Fruit fly (Drosophila melanogaster) whole organism, embryonic: ENCODE results near the gene CG5235.
A peak's percentile ranks its signal among the peaks of the same experiment; 100 is the strongest.

Source experiments
- Atf3 ChIP-seq: fragments of 200-800 bp; sonication (Bioruptor generic); optimal IDR thresholded peaks from 3 replicates; lab custom pipeline; 2016; ENCODE audit warnings: missing biosample characterization, missing genetic modification characterization
- B-H2 ChIP-seq: fragments of 200-800 bp; sonication (Bioruptor generic); optimal IDR thresholded peaks from 2 replicates; lab custom pipeline; 2018; ENCODE audit warnings: missing biosample characterization, mild to moderate bottlenecking, missing genetic modification characterization
- CG10462 ChIP-seq: fragments of 200-800 bp; sonication (Bioruptor generic); optimal IDR thresholded peaks from 2 replicates; lab custom pipeline; 2016; ENCODE audit warnings: missing biosample characterization, missing genetic modification characterization
- CG10654 ChIP-seq: fragments of 200-800 bp; sonication (Bioruptor generic); optimal IDR thresholded peaks from 2 replicates; lab custom pipeline; 2016; ENCODE audit warnings: missing biosample characterization, missing genetic modification characterization
- CG11560 ChIP-seq: fragments of 200-800 bp; sonication (Bioruptor generic); IDR thresholded peaks from 3 replicates; pipeline ENCODE4 v1.3.6; 2022; ENCODE audit warnings: missing biosample characterization, missing genetic modification characterization
- CG12155 ChIP-seq: fragments of 200-800 bp; sonication (Bioruptor generic); optimal IDR thresholded peaks from 3 replicates; lab custom pipeline; 2016; ENCODE audit warnings: missing biosample characterization, missing genetic modification characterization
- CG1603 ChIP-seq: fragments of 200-800 bp; sonication (Bioruptor generic); optimal IDR thresholded peaks from 2 replicates; lab custom pipeline; 2019; ENCODE audit warnings: missing biosample characterization, mild to moderate bottlenecking, missing genetic modification characterization, moderate library complexity
- CG17385 ChIP-seq: fragments of 200-800 bp; sonication (Bioruptor generic); optimal IDR thresholded peaks from 3 replicates; lab custom pipeline; 2018; ENCODE audit warnings: missing biosample characterization, mild to moderate bottlenecking, missing genetic modification characterization
- CG17612 ChIP-seq: fragments of 200-800 bp; sonication (Bioruptor generic); IDR thresholded peaks from 2 replicates; pipeline ENCODE4 v1.3.6; 2022; ENCODE audit warnings: missing biosample characterization, missing genetic modification characterization
- CG18011 ChIP-seq: fragments of 200-800 bp; sonication (Bioruptor generic); optimal IDR thresholded peaks from 2 replicates; lab custom pipeline; 2017; ENCODE audit warnings: missing biosample characterization, missing genetic modification characterization, mild to moderate bottlenecking, moderate library complexity, missing genotype
- CG31365 ChIP-seq: fragments of 200-800 bp; sonication (Bioruptor generic); optimal IDR thresholded peaks from 2 replicates; lab custom pipeline; 2018; ENCODE audit warnings: missing biosample characterization, mild to moderate bottlenecking, missing genetic modification characterization
- CG34224 ChIP-seq: fragments of 200-800 bp; sonication (Bioruptor generic); IDR thresholded peaks from 3 replicates; pipeline ENCODE4 v1.3.6; 2022; ENCODE audit warnings: missing biosample characterization, missing genetic modification characterization; ENCODE audit not compliant: partially characterized antibody
- CG7271 ChIP-seq: fragments of 200-800 bp; sonication (Bioruptor generic); optimal IDR thresholded peaks from 2 replicates; lab custom pipeline; 2018; ENCODE audit warnings: missing biosample characterization, mild to moderate bottlenecking, missing genetic modification characterization, moderate library complexity
- CG8281 ChIP-seq: fragments of 200-800 bp; sonication (Bioruptor generic); optimal IDR thresholded peaks from 2 replicates; lab custom pipeline; 2018; ENCODE audit warnings: missing biosample characterization, mild to moderate bottlenecking, missing genetic modification characterization, moderate library complexity
- Dad ChIP-seq: fragments of 200-800 bp; sonication (Bioruptor generic); optimal IDR thresholded peaks from 3 replicates; lab custom pipeline; 2016; ENCODE audit warnings: missing biosample characterization, missing genetic modification characterization
- GATAe ChIP-seq: fragments of 200-800 bp; sonication (Bioruptor generic); conservative IDR thresholded peaks from 2 replicates; pipeline ENCODE4 v1.3.6; 2022; ENCODE audit warnings: missing biosample characterization, missing genetic modification characterization
- Gug ChIP-seq: fragments of 200-800 bp; sonication (Bioruptor generic); IDR thresholded peaks from 4 replicates; pipeline ENCODE4 v1.3.6; 2022; ENCODE audit warnings: missing biosample characterization, missing genetic modification characterization
- H2.0 ChIP-seq: fragments of 200-800 bp; sonication (Bioruptor generic); IDR thresholded peaks from 2 replicates; pipeline ENCODE4 v1.3.6; 2022; ENCODE audit warnings: missing biosample characterization, missing genetic modification characterization
- HLHmδ ChIP-seq: fragments of 200-800 bp; sonication (Bioruptor generic); optimal IDR thresholded peaks from 2 replicates; lab custom pipeline; 2018; ENCODE audit warnings: missing biosample characterization, mild to moderate bottlenecking, missing genetic modification characterization, moderate library complexity
- Lpt ChIP-seq: fragments of >200 bp; optimal IDR thresholded peaks from 2 replicates; lab custom pipeline; 2018; ENCODE audit warnings: missing biosample characterization, missing genetic modification characterization
- Med ChIP-seq: fragments of 200-800 bp; sonication (Bioruptor generic); peaks from one replicate; lab custom pipeline; 2016; ENCODE audit warnings: missing biosample characterization, missing genetic modification characterization, mild to moderate bottlenecking, inconsistent platforms, moderate library complexity
- Myb ChIP-seq: fragments of 200-800 bp; sonication (Bioruptor generic); optimal IDR thresholded peaks from 2 replicates; lab custom pipeline; 2016; ENCODE audit warnings: missing biosample characterization, missing genetic modification characterization
- NC2β ChIP-seq: fragments of 200-800 bp; sonication (Bioruptor generic); optimal IDR thresholded peaks from 2 replicates; lab custom pipeline; 2016; ENCODE audit warnings: missing biosample characterization, missing genetic modification characterization
- Oaz ChIP-seq: fragments of 200-800 bp; sonication (Bioruptor generic); IDR thresholded peaks from 2 replicates; pipeline ENCODE4 v1.3.6; 2022; ENCODE audit warnings: missing biosample characterization, missing genetic modification characterization
- Oli ChIP-seq: fragments of 200-800 bp; sonication (Bioruptor generic); optimal IDR thresholded peaks from 2 replicates; lab custom pipeline; 2018; ENCODE audit warnings: missing biosample characterization, mild to moderate bottlenecking, missing genetic modification characterization, moderate library complexity
- Rfx ChIP-seq: fragments of 200-800 bp; sonication (Bioruptor generic); IDR thresholded peaks from 2 replicates; pipeline ENCODE4 v1.3.6; 2022; ENCODE audit warnings: missing biosample characterization, missing genetic modification characterization
- Six4 ChIP-seq: fragments of 200-800 bp; sonication (Bioruptor generic); optimal IDR thresholded peaks from 2 replicates; lab custom pipeline; 2016; ENCODE audit warnings: missing biosample characterization, missing genetic modification characterization
- Usf ChIP-seq: fragments of 200-800 bp; sonication (Bioruptor generic); optimal IDR thresholded peaks from 2 replicates; lab custom pipeline; 2017; ENCODE audit warnings: missing genotype, missing biosample characterization, missing genetic modification characterization
- ara ChIP-seq: fragments of 200-800 bp; sonication (Bioruptor generic); IDR thresholded peaks from 2 replicates; pipeline ENCODE4 v1.3.6; 2022; ENCODE audit warnings: missing biosample characterization, missing genetic modification characterization
- ase ChIP-seq: fragments of 200-800 bp; sonication (Bioruptor generic); IDR thresholded peaks from 3 replicates; pipeline ENCODE4 v1.3.6; 2022; ENCODE audit warnings: missing biosample characterization, missing genetic modification characterization
- ash1 ChIP-seq: fragments of 200-800 bp; sonication (Bioruptor generic); optimal IDR thresholded peaks from 2 replicates; lab custom pipeline; 2018; ENCODE audit warnings: missing biosample characterization, mild to moderate bottlenecking, missing genetic modification characterization
- bowl ChIP-seq: fragments of 200-800 bp; sonication (Bioruptor generic); IDR thresholded peaks from 2 replicates; pipeline ENCODE4 v1.3.6; 2022; ENCODE audit warnings: missing biosample characterization, missing genetic modification characterization
- chinmo ChIP-seq: fragments of 200-800 bp; sonication (Bioruptor generic); IDR thresholded peaks from 4 replicates; pipeline ENCODE4 v1.3.6; 2022; ENCODE audit warnings: missing biosample characterization, missing genetic modification characterization; ENCODE audit not compliant: partially characterized antibody
- dm ChIP-seq: fragments of 200-800 bp; sonication (Bioruptor generic); optimal IDR thresholded peaks from 3 replicates; lab custom pipeline; 2016; ENCODE audit warnings: missing biosample characterization, missing genetic modification characterization
- dmrt99B ChIP-seq: fragments of 200-800 bp; sonication (Bioruptor generic); optimal IDR thresholded peaks from 2 replicates; lab custom pipeline; 2018; ENCODE audit warnings: missing biosample characterization, mild to moderate bottlenecking, missing genetic modification characterization, moderate library complexity
- fru ChIP-seq: fragments of >200 bp; optimal IDR thresholded peaks from 2 replicates; lab custom pipeline; 2017
- gcm2 ChIP-seq: fragments of 200-800 bp; sonication (Bioruptor generic); optimal IDR thresholded peaks from 2 replicates; lab custom pipeline; 2016; ENCODE audit warnings: missing biosample characterization, missing genetic modification characterization
- nau ChIP-seq: fragments of 200-800 bp; sonication (Bioruptor generic); optimal IDR thresholded peaks from 3 replicates; lab custom pipeline; 2017; ENCODE audit warnings: missing biosample characterization, mild to moderate bottlenecking, missing genetic modification characterization, missing genetic modification reagents
- p53 ChIP-seq: fragments of 200-800 bp; sonication (Bioruptor generic); optimal IDR thresholded peaks from 2 replicates; lab custom pipeline; 2016; ENCODE audit warnings: missing biosample characterization, missing genetic modification characterization
- pan ChIP-seq, 4 experiments: fragments of >200 bp in 3 of 4; fragments of 200-800 bp in 1 of 4; sonication (Bioruptor generic) in 1 of 4; optimal IDR thresholded peaks in 3 of 4; IDR thresholded peaks in 1 of 4; 2 replicates each; pipeline versions ENCODE4 v1.3.6 to Lab custom; 2017 to 2022; ENCODE audit warnings: missing biosample characterization in 2 of 4, missing genetic modification characterization in 2 of 4, mixed read lengths in 1 of 4
- pnt ChIP-seq: fragments of 200-800 bp; sonication (Bioruptor generic); optimal IDR thresholded peaks from 3 replicates; lab custom pipeline; 2016; ENCODE audit warnings: missing biosample characterization, missing genetic modification characterization
- row ChIP-seq: fragments of 200-800 bp; sonication (Bioruptor generic); IDR thresholded peaks from 3 replicates; pipeline ENCODE4 v1.3.6; 2022; ENCODE audit warnings: missing biosample characterization, missing genetic modification characterization
- run ChIP-seq: fragments of 200-800 bp; sonication (Bioruptor generic); optimal IDR thresholded peaks from 3 replicates; lab custom pipeline; 2018; ENCODE audit warnings: missing biosample characterization, mild to moderate bottlenecking, missing genetic modification characterization
- sc ChIP-seq, 3 experiments: fragments of >200 bp in 2 of 3; fragments of 200-800 bp in 1 of 3; sonication (Bioruptor generic) in 1 of 3; optimal IDR thresholded peaks; 2 replicates in 2 of 3; 3 replicates in 1 of 3; lab custom pipeline; 2017; ENCODE audit warnings: mild to moderate bottlenecking in 1 of 3, missing biosample characterization in 1 of 3, missing genetic modification characterization in 1 of 3, missing genetic modification reagents in 1 of 3
- sisA ChIP-seq: fragments of 200-800 bp; sonication (Bioruptor generic); IDR thresholded peaks from 2 replicates; pipeline ENCODE4 v1.3.6; 2022; ENCODE audit warnings: missing biosample characterization, missing genetic modification characterization
- sr ChIP-seq: fragments of 200-800 bp; sonication (Bioruptor generic); IDR thresholded peaks from 3 replicates; pipeline ENCODE4 v1.3.6; 2022; ENCODE audit warnings: missing biosample characterization, missing genetic modification characterization
- tin ChIP-seq: fragments of 200-800 bp; sonication (Bioruptor generic); optimal IDR thresholded peaks from 3 replicates; lab custom pipeline; 2016; ENCODE audit warnings: missing biosample characterization, missing genetic modification characterization
- trem ChIP-seq: fragments of 200-800 bp; optimal IDR thresholded peaks from 3 replicates; lab custom pipeline; 2019; ENCODE audit warnings: missing biosample characterization, mild to moderate bottlenecking, missing genetic modification characterization, moderate library complexity
- ttk ChIP-seq: fragments of 200-800 bp; sonication (Bioruptor generic); IDR thresholded peaks from 2 replicates; pipeline ENCODE4 v2.1.2; 2022; ENCODE audit warnings: missing biosample characterization, missing genetic modification characterization

The CG5235 gene

DNA sequence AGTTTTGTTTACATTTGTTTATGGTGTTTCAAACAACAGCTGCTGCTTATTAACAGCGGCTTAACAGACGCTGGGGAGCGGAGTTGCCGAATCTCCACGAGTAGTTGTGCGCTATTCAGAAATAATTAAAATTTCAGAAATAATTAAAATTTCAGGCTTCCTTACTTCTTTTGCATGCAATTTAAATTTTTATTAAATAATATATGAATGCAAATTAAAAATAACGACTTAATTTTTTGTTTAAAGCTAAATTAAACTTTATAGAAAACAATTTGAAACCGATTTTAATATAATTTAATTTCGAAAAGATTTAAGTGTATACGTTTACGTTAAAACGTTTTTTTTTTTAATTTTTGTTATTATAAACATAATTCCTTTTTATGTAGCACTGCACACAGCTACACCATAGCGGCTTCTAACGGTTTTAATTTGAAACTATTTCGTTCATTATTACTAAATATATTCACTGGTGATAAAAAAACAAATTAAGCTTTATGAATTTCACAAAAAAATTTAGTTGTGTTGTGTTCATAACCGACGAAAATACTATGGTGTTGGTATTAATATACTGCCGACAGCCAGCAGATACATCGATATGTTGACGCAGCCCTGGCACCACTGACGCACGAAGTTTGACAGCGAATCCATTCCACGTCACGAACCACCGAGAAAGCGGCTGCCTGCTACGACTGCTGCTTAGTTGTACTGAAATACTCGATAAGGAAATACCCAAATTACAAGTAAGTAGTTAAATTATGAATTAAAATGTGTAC, 39.0 kb upstream of the CG5235 start, which contains the start of gene SsRbeta (continued):
- TF ChIP-seq sisA (GFP tag; lab: Robert Waterston, UW) = no peak; the same call in 1 of the 2 replicates
- peak; percentile 2 for TF ChIP-seq Atf3 (GFP tag; lab: Kevin White, UChicago)
- peak; percentile 43 for TF ChIP-seq trem (tag; lab: Kevin White, UChicago)
- no peak for TF ChIP-seq p53
- TF ChIP-seq CG17385 (GFP tag; lab: Kevin White, UChicago) = no peak
- TF ChIP-seq CG31365 (tag; lab: Kevin White, UChicago) = no peak
- TF ChIP-seq Myb (GFP tag; lab: Kevin White, UChicago) = peak; percentile 63
- no peak for TF ChIP-seq sr (GFP tag; lab: Robert Waterston, UW)
- TF ChIP-seq row (GFP tag; lab: Robert Waterston, UW) = peak; percentile 74
- peak; percentile 74; the same call in 2 of the 3 replicates for TF ChIP-seq ase (GFP tag; lab: Robert Waterston, UW)
- TF ChIP-seq CG18011 (GFP tag; lab: Kevin White, UChicago) = peak; percentile 94
- TF ChIP-seq B-H2 (GFP tag; lab: Kevin White, UChicago) = peak; percentile 29
- peak; percentile 91 for TF ChIP-seq Med (GFP tag; lab: Kevin White, UChicago)
- peak; percentile 26 for TF ChIP-seq tin (GFP tag; lab: Kevin White, UChicago)
- no peak for TF ChIP-seq nau (GFP tag; lab: Kevin White, UChicago)
- peak; percentile 76 for TF ChIP-seq H2.0
- no peak for TF ChIP-seq sc (optimal IDR thresholded peaks at IDR 0.05; lab: Kevin White, UChicago)
- TF ChIP-seq sc (GFP tag; optimal IDR thresholded peaks at IDR 0.05; lab: Kevin White, UChicago) = no peak
- TF ChIP-seq Lpt (GFP tag; lab: Kevin White, UChicago) = no peak
- TF ChIP-seq fru (lab: Kevin White, UChicago) = no peak
- no peak for TF ChIP-seq CG11560 (tag; lab: Robert Waterston, UW)
- TF ChIP-seq Usf = no peak
- TF ChIP-seq bowl (GFP tag; lab: Robert Waterston, UW) = no peak
- TF ChIP-seq Dad (GFP tag; lab: Kevin White, UChicago) = no peak
- no peak for TF ChIP-seq GATAe
- TF ChIP-seq CG34224 = peak; percentile 59
- no peak for TF ChIP-seq pnt (GFP tag; lab: Kevin White, UChicago)
- TF ChIP-seq gcm2 (GFP tag; lab: Kevin White, UChicago) = no peak
- TF ChIP-seq Oaz = no peak
- TF ChIP-seq CG1603 = peak; percentile 77
- TF ChIP-seq CG12155 = no peak
- no peak for TF ChIP-seq CG10654 (GFP tag; lab: Kevin White, UChicago)
- no peak for TF ChIP-seq Six4 (GFP tag; lab: Kevin White, UChicago)
- TF ChIP-seq ara (GFP tag; lab: Robert Waterston, UW) = peak; percentile 20; the same call in 1 of the 2 replicates
- no peak for TF ChIP-seq CG8281 (tag; lab: Kevin White, UChicago)
- TF ChIP-seq ash1 (GFP tag; lab: Kevin White, UChicago) = no peak
- TF ChIP-seq HLHmδ (GFP tag; lab: Kevin White, UChicago) = peak; percentile 88
- no peak for TF ChIP-seq CG7271 (tag; lab: Kevin White, UChicago)
- TF ChIP-seq pan (optimal IDR thresholded peaks at IDR 0.05; lab: Kevin White, UChicago) = no peak
- TF ChIP-seq pan (GFP tag; optimal IDR thresholded peaks at IDR 0.05 in 1 of 2, IDR thresholded peaks at IDR 0.05 in 1 of 2) = peak in 1 of 2 experiments; percentile 66
- TF ChIP-seq dm = no peak
- TF ChIP-seq dmrt99B (tag; lab: Kevin White, UChicago) = peak; percentile 13
- no peak for TF ChIP-seq CG10462
- peak; percentile 72; the same call in 1 of the 4 replicates for TF ChIP-seq chinmo
- TF ChIP-seq Gug (GFP tag; lab: Robert Waterston, UW) = peak; percentile 71
- peak; percentile 33 for TF ChIP-seq Oli (tag; lab: Kevin White, UChicago)
- peak; percentile 61 for TF ChIP-seq NC2β (GFP tag; lab: Kevin White, UChicago)
- TF ChIP-seq Rfx (GFP tag; lab: Robert Waterston, UW) = peak; percentile 66
- TF ChIP-seq run (tag; lab: Kevin White, UChicago) = no peak
- peak; percentile 37; the same call in 1 of the 2 replicates for TF ChIP-seq CG17612 (GFP tag; lab: Robert Waterston, UW)
- peak; percentile 50 for TF ChIP-seq ttk (GFP tag; lab: Robert Waterston, UW)
